Fruit fly (Drosophila melanogaster): ENCODE results near the gene mRpS35.

- TF ChIP-seq CTCF (optimal IDR thresholded peaks at IDR 0.05) (no peak), CG8478 (optimal IDR thresholded peaks at IDR 0.05) (no peak)
Observed at dm6 chr3L:2745698-2746410, 34.8 kb upstream of the mRpS35 start.
